Fruit fly (Drosophila melanogaster): ENCODE measurements around the gene pn.

Gene pn

dm6 chrX:2136831-2137452, 44.1 kb upstream of the pn start (continued):
- peak; percentile 99 for TF ChIP-seq B-H2 (GFP tag; optimal IDR thresholded peaks at IDR 0.05)
- TF ChIP-seq gsb (GFP tag; IDR thresholded peaks at IDR 0.05), result peak; percentile 100
- TF ChIP-seq jing (GFP tag; optimal IDR thresholded peaks at IDR 0.05), result peak; percentile 100
- peak; percentile 100 for TF ChIP-seq seq (GFP tag; IDR thresholded peaks at IDR 0.05)
- peak; percentile 100 for TF ChIP-seq CG14050 (GFP tag; IDR thresholded peaks at IDR 0.05)
- TF ChIP-seq nmo (GFP tag; optimal IDR thresholded peaks at IDR 0.05), result peak; percentile 100
- peak; percentile 100 for TF ChIP-seq oc (tag; optimal IDR thresholded peaks at IDR 0.05)
- TF ChIP-seq CG9727 (GFP tag; optimal IDR thresholded peaks at IDR 0.05), result peak; percentile 100
- peak; percentile 100 for TF ChIP-seq Sox102F (GFP tag; optimal IDR thresholded peaks at IDR 0.05)
- TF ChIP-seq CG17186 (GFP tag; optimal IDR thresholded peaks at IDR 0.05), result peak; percentile 98
- peak; percentile 99 for TF ChIP-seq CG10267 (tag; optimal IDR thresholded peaks at IDR 0.05)
- 0 out of 3 replicates have a peak, but pooled peaks have one; percentile 39 for TF ChIP-seq CG16813 (GFP tag; IDR thresholded peaks at IDR 0.05; ENCODE audit: partially characterized antibody)
- peak; percentile 100 for TF ChIP-seq Med (GFP tag)
- TF ChIP-seq cwo (GFP tag; optimal IDR thresholded peaks at IDR 0.05), result peak; percentile 98
- peak; percentile 99 for TF ChIP-seq CG4707 (GFP tag; optimal IDR thresholded peaks at IDR 0.05)
- peak; percentile 97 for TF ChIP-seq Ets97D (GFP tag; optimal IDR thresholded peaks at IDR 0.05)
- peak; percentile 100 for TF ChIP-seq CG14441 (GFP tag; IDR thresholded peaks at IDR 0.05)
- TF ChIP-seq CG14965 (GFP tag; optimal IDR thresholded peaks at IDR 0.05; ENCODE audit: borderline replicate concordance), result peak; percentile 95
- TF ChIP-seq fd102C (GFP tag; optimal IDR thresholded peaks at IDR 0.05), result peak; percentile 100
- peak; percentile 99 for TF ChIP-seq sima (GFP tag; optimal IDR thresholded peaks at IDR 0.05)
- TF ChIP-seq HLH54F (GFP tag; optimal IDR thresholded peaks at IDR 0.05), result peak; percentile 100
- TF ChIP-seq Taf1 (GFP tag; IDR thresholded peaks at IDR 0.05), result peak; percentile 100
- peak; percentile 96 for TF ChIP-seq CG10543 (GFP tag; optimal IDR thresholded peaks at IDR 0.05)
- TF ChIP-seq ATbp (GFP tag; optimal IDR thresholded peaks at IDR 0.05), result peak; percentile 100
- peak; percentile 100 for TF ChIP-seq CrebB (tag; optimal IDR thresholded peaks at IDR 0.05)
- TF ChIP-seq cato (GFP tag; optimal IDR thresholded peaks at IDR 0.05; ENCODE audit: borderline replicate concordance), result peak; percentile 100
- peak; percentile 100 for TF ChIP-seq vvl (GFP tag; IDR thresholded peaks at IDR 0.05)
- peak; percentile 28; the same call in 1 of the 2 replicates for TF ChIP-seq ato (GFP tag; IDR thresholded peaks at IDR 0.05; ENCODE audit: partially characterized antibody)
- peak; percentile 100 for TF ChIP-seq slbo (GFP tag; IDR thresholded peaks at IDR 0.05)
- no peak for TF ChIP-seq pros (GFP tag; optimal IDR thresholded peaks at IDR 0.05)
- peak; percentile 100 for TF ChIP-seq NFAT (GFP tag; IDR thresholded peaks at IDR 0.05)
- peak; percentile 100 for TF ChIP-seq CG7372 (GFP tag; IDR thresholded peaks at IDR 0.05)
- peak; percentile 99 for TF ChIP-seq da (GFP tag; optimal IDR thresholded peaks at IDR 0.05)
- TF ChIP-seq nau (GFP tag; optimal IDR thresholded peaks at IDR 0.05), result peak; percentile 99
- TF ChIP-seq btn (GFP tag; optimal IDR thresholded peaks at IDR 0.05), result peak; percentile 100
- peak; percentile 100 for TF ChIP-seq Nf-YA (GFP tag; IDR thresholded peaks at IDR 0.05)
- peak; percentile 91 for TF ChIP-seq CG30020 (tag; optimal IDR thresholded peaks at IDR 0.05)
- TF ChIP-seq CG4730 (GFP tag; IDR thresholded peaks at IDR 0.05), result peak; percentile 100
- TF ChIP-seq CG6654 (GFP tag; optimal IDR thresholded peaks at IDR 0.05), result peak; percentile 97
- TF ChIP-seq Hey (tag; optimal IDR thresholded peaks at IDR 0.05), result peak; percentile 99
- peak; percentile 100 for TF ChIP-seq CG1529 (GFP tag; optimal IDR thresholded peaks at IDR 0.05)
- TF ChIP-seq HLH3B (GFP tag; IDR thresholded peaks at IDR 0.05), result peak; percentile 100
- TF ChIP-seq knrl (GFP tag; IDR thresholded peaks at IDR 0.05; ENCODE audit: partially characterized antibody), result no peak; the same call in 1 of the 3 replicates
- TF ChIP-seq D19A (tag; optimal IDR thresholded peaks at IDR 0.05), result peak; percentile 98
- TF ChIP-seq luna (GFP tag; optimal IDR thresholded peaks at IDR 0.05), result peak; percentile 99
- peak in 1 of 2 experiments; percentile 99 for TF ChIP-seq Eip74EF (GFP tag; optimal IDR thresholded peaks at IDR 0.05)
- TF ChIP-seq hkb (optimal IDR thresholded peaks at IDR 0.05), result no peak
- peak; percentile 100 for TF ChIP-seq hkb (GFP tag; IDR thresholded peaks at IDR 0.05)
- TF ChIP-seq gcm2 (GFP tag; optimal IDR thresholded peaks at IDR 0.05), result peak; percentile 99
